Fruit fly (Drosophila melanogaster) whole organism, embryonic: ENCODE results near the gene Cyp4ac3.

ENCODE experiments used
- Blimp-1 ChIP-seq: fragments of 200-800 bp; sonication (Bioruptor generic); optimal IDR thresholded peaks from 3 replicates; lab custom pipeline; 2018; ENCODE audit warnings: missing biosample characterization, missing genetic modification characterization, mild to moderate bottlenecking, moderate library complexity, missing genetic modification reagents
- Bteb2 ChIP-seq: fragments of 200-800 bp; sonication (Bioruptor generic); optimal IDR thresholded peaks from 2 replicates; lab custom pipeline; 2016; ENCODE audit warnings: missing biosample characterization, missing genetic modification characterization
- CG11247 ChIP-seq: fragments of 200-800 bp; sonication (Bioruptor generic); IDR thresholded peaks from 2 replicates; pipeline ENCODE4 v1.3.6; 2022; ENCODE audit warnings: missing biosample characterization, missing genetic modification characterization
- CG11695 ChIP-seq: fragments of 200-800 bp; sonication (Bioruptor generic); IDR thresholded peaks from 3 replicates; pipeline ENCODE4 v1.3.6; 2022; ENCODE audit warnings: missing biosample characterization, missing genetic modification characterization
- CG11696 ChIP-seq: fragments of 200-800 bp; sonication (Bioruptor generic); IDR thresholded peaks from 2 replicates; pipeline ENCODE4 v1.3.6; 2022; ENCODE audit warnings: missing biosample characterization, missing genetic modification characterization
- CG12104 ChIP-seq: fragments of 200-800 bp; sonication (Bioruptor generic); optimal IDR thresholded peaks from 3 replicates; lab custom pipeline; 2016; ENCODE audit warnings: missing biosample characterization, missing genetic modification characterization
- CG15073 ChIP-seq: fragments of 200-800 bp; sonication (Bioruptor generic); optimal IDR thresholded peaks from 2 replicates; lab custom pipeline; 2016; ENCODE audit warnings: missing biosample characterization, missing genetic modification characterization
- CG15479 ChIP-seq: fragments of 200-800 bp; sonication (Bioruptor generic); optimal IDR thresholded peaks from 3 replicates; lab custom pipeline; 2019; ENCODE audit warnings: missing biosample characterization, mild to moderate bottlenecking, missing genetic modification characterization, moderate library complexity
- CG15696 ChIP-seq: fragments of 200-800 bp; sonication (Bioruptor generic); optimal IDR thresholded peaks from 2 replicates; lab custom pipeline; 2019; ENCODE audit warnings: missing biosample characterization, mild to moderate bottlenecking, missing genetic modification characterization, moderate library complexity
- CG1602 ChIP-seq: fragments of 200-800 bp; sonication (Bioruptor generic); optimal IDR thresholded peaks from 3 replicates; lab custom pipeline; 2016; ENCODE audit warnings: missing biosample characterization, missing genetic modification characterization
- CG1603 ChIP-seq: fragments of 200-800 bp; sonication (Bioruptor generic); optimal IDR thresholded peaks from 2 replicates; lab custom pipeline; 2019; ENCODE audit warnings: missing biosample characterization, mild to moderate bottlenecking, missing genetic modification characterization, moderate library complexity
- CG16815 ChIP-seq: fragments of 200-800 bp; sonication (Bioruptor generic); optimal IDR thresholded peaks from 3 replicates; lab custom pipeline; 2017; ENCODE audit warnings: missing biosample characterization, mild to moderate bottlenecking, missing genetic modification characterization
- CG17612 ChIP-seq: fragments of 200-800 bp; sonication (Bioruptor generic); IDR thresholded peaks from 2 replicates; pipeline ENCODE4 v1.3.6; 2022; ENCODE audit warnings: missing biosample characterization, missing genetic modification characterization
- CG1832 ChIP-seq: fragments of 200-800 bp; sonication (Bioruptor generic); optimal IDR thresholded peaks from 2 replicates; lab custom pipeline; 2017; ENCODE audit warnings: missing biosample characterization, mild to moderate bottlenecking, missing genetic modification characterization, inconsistent platforms
- CG30431 ChIP-seq: fragments of 200-800 bp; sonication (Bioruptor generic); optimal IDR thresholded peaks from 2 replicates; lab custom pipeline; 2017; ENCODE audit warnings: missing biosample characterization, missing genetic modification characterization
- CG33557 ChIP-seq: fragments of 200-800 bp; sonication (Bioruptor generic); optimal IDR thresholded peaks from 2 replicates; lab custom pipeline; 2019; ENCODE audit warnings: missing biosample characterization, mild to moderate bottlenecking, missing genetic modification characterization, moderate library complexity
- CG4360 ChIP-seq: fragments of 200-800 bp; sonication (Bioruptor generic); IDR thresholded peaks from 2 replicates; pipeline ENCODE4 v1.3.6; 2022; ENCODE audit warnings: missing biosample characterization, missing genetic modification characterization
- CG6254 ChIP-seq: fragments of 200-800 bp; sonication (Bioruptor generic); optimal IDR thresholded peaks from 3 replicates; lab custom pipeline; 2017; ENCODE audit warnings: mild to moderate bottlenecking, missing biosample characterization, missing genetic modification reagents, missing genetic modification characterization
- CG6683 ChIP-seq: fragments of 200-800 bp; sonication (Bioruptor generic); optimal IDR thresholded peaks from 2 replicates; lab custom pipeline; 2017; ENCODE audit warnings: missing biosample characterization, mild to moderate bottlenecking, missing genetic modification characterization, missing genetic modification reagents
- CG6765 ChIP-seq: fragments of 200-800 bp; sonication (Bioruptor generic); optimal IDR thresholded peaks from 3 replicates; lab custom pipeline; 2017; ENCODE audit warnings: missing biosample characterization, mild to moderate bottlenecking, missing genetic modification characterization
- Chrac-16 ChIP-seq: fragments of 200-800 bp; sonication (Bioruptor generic); optimal IDR thresholded peaks from 3 replicates; lab custom pipeline; 2016; ENCODE audit warnings: missing biosample characterization, missing genetic modification characterization
- CkIIα-i1 ChIP-seq: fragments of 200-800 bp; sonication (Bioruptor generic); IDR thresholded peaks from 2 replicates; pipeline ENCODE4 v1.3.6; 2022; ENCODE audit warnings: missing biosample characterization, missing genetic modification characterization
- CrebB ChIP-seq: fragments of 200-800 bp; sonication (Bioruptor generic); optimal IDR thresholded peaks from 3 replicates; lab custom pipeline; 2018; ENCODE audit warnings: missing biosample characterization, mild to moderate bottlenecking, missing genetic modification characterization
- GATAe ChIP-seq: fragments of 200-800 bp; sonication (Bioruptor generic); conservative IDR thresholded peaks from 2 replicates; pipeline ENCODE4 v1.3.6; 2022; ENCODE audit warnings: missing biosample characterization, missing genetic modification characterization
- HLH54F ChIP-seq: fragments of 200-800 bp; sonication (Bioruptor generic); optimal IDR thresholded peaks from 3 replicates; lab custom pipeline; 2016; ENCODE audit warnings: missing biosample characterization, missing genetic modification characterization
- Hsf ChIP-seq: fragments of 200-800 bp; sonication (Bioruptor generic); optimal IDR thresholded peaks from 3 replicates; lab custom pipeline; 2016; ENCODE audit warnings: missing biosample characterization, missing genetic modification characterization
- NFAT ChIP-seq: fragments of 200-800 bp; sonication (Bioruptor generic); IDR thresholded peaks from 2 replicates; pipeline ENCODE4 v1.3.6; 2022; ENCODE audit warnings: missing biosample characterization, missing genetic modification characterization
- Optix ChIP-seq: fragments of 200-800 bp; sonication (Bioruptor generic); IDR thresholded peaks from 3 replicates; pipeline ENCODE4 v1.3.6; 2022; ENCODE audit warnings: missing biosample characterization, missing genetic modification characterization
- PHDP ChIP-seq: fragments of 200-800 bp; sonication (Bioruptor generic); optimal IDR thresholded peaks from 3 replicates; lab custom pipeline; 2018; ENCODE audit warnings: missing biosample characterization, mild to moderate bottlenecking, missing genetic modification characterization, moderate library complexity
- Ravus ChIP-seq: fragments of 200-800 bp; sonication (Bioruptor generic); IDR thresholded peaks from 2 replicates; pipeline ENCODE4 v1.3.6; 2022; ENCODE audit warnings: missing biosample characterization, missing genetic modification characterization
- Taf1 ChIP-seq: fragments of 200-800 bp; sonication (Bioruptor generic); IDR thresholded peaks from 2 replicates; pipeline ENCODE4 v1.3.6; 2022; ENCODE audit warnings: missing biosample characterization, missing genetic modification characterization
- Tbp ChIP-seq: fragments of >200 bp; optimal IDR thresholded peaks from 2 replicates; lab custom pipeline; 2018; ENCODE audit warnings: missing biosample characterization, missing genetic modification characterization
- Trl ChIP-seq, 3 experiments: fragments of >200 bp in 2 of 3; fragments of 200-800 bp in 1 of 3; sonication (Bioruptor generic) in 1 of 3; optimal IDR thresholded peaks; 2 replicates in 1 of 3; 3 replicates in 2 of 3; lab custom pipeline; 2016 to 2017; ENCODE audit warnings: missing biosample characterization in 1 of 3, missing genetic modification characterization in 1 of 3
- croc ChIP-seq: fragments of 200-800 bp; sonication (Bioruptor generic); conservative IDR thresholded peaks from 3 replicates; pipeline ENCODE4 v1.3.6; 2022; ENCODE audit warnings: missing biosample characterization, missing genetic modification characterization
- gem ChIP-seq: fragments of 200-800 bp; sonication (Bioruptor generic); optimal IDR thresholded peaks from 2 replicates; lab custom pipeline; 2019; ENCODE audit warnings: missing biosample characterization, mild to moderate bottlenecking, missing genetic modification characterization, moderate library complexity
- hbn ChIP-seq: fragments of 200-800 bp; sonication (Bioruptor generic); IDR thresholded peaks from 2 replicates; pipeline ENCODE4 v1.3.6; 2022; ENCODE audit warnings: missing biosample characterization, missing genetic modification characterization; ENCODE audit not compliant: partially characterized antibody
- kni ChIP-seq: fragments of 200-800 bp; sonication (Bioruptor generic); optimal IDR thresholded peaks from 3 replicates; lab custom pipeline; 2017; ENCODE audit warnings: mild to moderate bottlenecking, missing biosample characterization, missing genetic modification reagents, missing genetic modification characterization
- mam ChIP-seq: fragments of 200-800 bp; sonication (Bioruptor generic); optimal IDR thresholded peaks from 3 replicates; lab custom pipeline; 2016; ENCODE audit warnings: missing biosample characterization, missing genetic modification characterization
- nerfin-1 ChIP-seq: fragments of 200-800 bp; sonication (Bioruptor generic); optimal IDR thresholded peaks from 3 replicates; lab custom pipeline; 2019; ENCODE audit warnings: missing biosample characterization, mild to moderate bottlenecking, missing genetic modification characterization, moderate library complexity
- nmo ChIP-seq: fragments of 200-800 bp; sonication (Bioruptor generic); optimal IDR thresholded peaks from 2 replicates; lab custom pipeline; 2018; ENCODE audit warnings: missing biosample characterization, mild to moderate bottlenecking, missing genetic modification characterization, moderate library complexity
- p53 ChIP-seq: fragments of 200-800 bp; sonication (Bioruptor generic); optimal IDR thresholded peaks from 2 replicates; lab custom pipeline; 2016; ENCODE audit warnings: missing biosample characterization, missing genetic modification characterization
- sc ChIP-seq, 3 experiments: fragments of >200 bp in 2 of 3; fragments of 200-800 bp in 1 of 3; sonication (Bioruptor generic) in 1 of 3; optimal IDR thresholded peaks; 2 replicates in 2 of 3; 3 replicates in 1 of 3; lab custom pipeline; 2017; ENCODE audit warnings: mild to moderate bottlenecking in 1 of 3, missing biosample characterization in 1 of 3, missing genetic modification characterization in 1 of 3, missing genetic modification reagents in 1 of 3
- scrt ChIP-seq: fragments of 200-800 bp; sonication (Bioruptor generic); optimal IDR thresholded peaks from 2 replicates; lab custom pipeline; 2018; ENCODE audit warnings: missing biosample characterization, mild to moderate bottlenecking, missing genetic modification characterization, moderate library complexity
- shn ChIP-seq: fragments of 200-800 bp; sonication (Bioruptor generic); optimal IDR thresholded peaks from 3 replicates; lab custom pipeline; 2016; ENCODE audit warnings: missing biosample characterization, missing genetic modification characterization
- sima ChIP-seq: fragments of 200-800 bp; sonication (Bioruptor generic); optimal IDR thresholded peaks from 2 replicates; lab custom pipeline; 2016; ENCODE audit warnings: missing biosample characterization, missing genetic modification characterization
- slbo ChIP-seq: fragments of 200-800 bp; sonication (Bioruptor generic); IDR thresholded peaks from 2 replicates; pipeline ENCODE4 v1.3.6; 2022; ENCODE audit warnings: missing biosample characterization, missing genetic modification characterization
- slou ChIP-seq: fragments of 200-800 bp; sonication (Bioruptor generic); optimal IDR thresholded peaks from 3 replicates; lab custom pipeline; 2016; ENCODE audit warnings: missing biosample characterization, missing genetic modification characterization
- slp2 ChIP-seq: fragments of 200-800 bp; sonication (Bioruptor generic); optimal IDR thresholded peaks from 2 replicates; lab custom pipeline; 2016; ENCODE audit warnings: missing biosample characterization, missing genetic modification characterization
- sna ChIP-seq: fragments of 200-800 bp; sonication (Bioruptor generic); IDR thresholded peaks from 2 replicates; pipeline ENCODE4 v1.3.6; 2022; ENCODE audit warnings: missing biosample characterization, missing genetic modification characterization; ENCODE audit not compliant: partially characterized antibody
- yki ChIP-seq: fragments of >200 bp; optimal IDR thresholded peaks from 3 replicates; lab custom pipeline; 2018

Gene Cyp4ac3

dm6 chr2L:5237899-5238566, 30.3 kb upstream of the Cyp4ac3 start (continued):
- TF ChIP-seq PHDP (tag; lab: Kevin White, UChicago) (peak; percentile 71), gem (tag; lab: Kevin White, UChicago) (peak; percentile 92), nmo (GFP tag; lab: Kevin White, UChicago) (peak; percentile 84), HLH54F (no peak), CG15696 (tag; lab: Kevin White, UChicago) (peak; percentile 80), CG30431 (GFP tag; lab: Kevin White, UChicago) (no peak), hbn (GFP tag; lab: Robert Waterston, UW) (no peak), CG6683 (GFP tag; lab: Kevin White, UChicago) (no peak), slbo (peak; percentile 19; the same call in 1 of the 2 replicates), CG17612 (GFP tag; lab: Robert Waterston, UW) (no peak), Blimp-1 (GFP tag; lab: Kevin White, UChicago) (peak; percentile 84), Ravus (no peak), slou (GFP tag; lab: Kevin White, UChicago) (no peak), Chrac-16 (GFP tag; lab: Kevin White, UChicago) (peak; percentile 40), CG1603 (tag; lab: Kevin White, UChicago) (no peak), NFAT (GFP tag; lab: Robert Waterston, UW) (0 out of 2 replicates have a peak, but pooled peaks have one; percentile 15), CG1832 (GFP tag; lab: Kevin White, UChicago) (no peak), CG11695 (GFP tag; lab: Robert Waterston, UW) (peak; percentile 59; the same call in 2 of the 3 replicates), CkIIα-i1 (GFP tag; lab: Robert Waterston, UW) (no peak), CG11696 (GFP tag; lab: Robert Waterston, UW) (no peak), CG6254 (GFP tag; lab: Kevin White, UChicago) (peak; percentile 69), sc (optimal IDR thresholded peaks at IDR 0.05; lab: Kevin White, UChicago) (no peak), sc (GFP tag; optimal IDR thresholded peaks at IDR 0.05; lab: Kevin White, UChicago) (peak; percentile 17), CG12104 (GFP tag; lab: Kevin White, UChicago) (no peak), CG6765 (GFP tag; lab: Kevin White, UChicago) (no peak), sna (GFP tag; lab: Robert Waterston, UW) (no peak), CG33557 (GFP tag; lab: Kevin White, UChicago) (peak; percentile 84), Trl (optimal IDR thresholded peaks at IDR 0.05; lab: Kevin White, UChicago) (no peak), Trl (GFP tag; optimal IDR thresholded peaks at IDR 0.05; lab: Kevin White, UChicago) (no peak), CG15479 (GFP tag; lab: Kevin White, UChicago) (no peak), croc (GFP tag; lab: Robert Waterston, UW) (peak; percentile 73), Tbp (no peak), CG16815 (peak; percentile 68), scrt (GFP tag; lab: Kevin White, UChicago) (no peak), sima (GFP tag; lab: Kevin White, UChicago) (no peak), kni (GFP tag; lab: Kevin White, UChicago) (no peak), CG4360 (GFP tag; lab: Robert Waterston, UW) (no peak), CG1602 (GFP tag; lab: Kevin White, UChicago) (peak; percentile 54), slp2 (GFP tag; lab: Kevin White, UChicago) (no peak), nerfin-1 (peak; percentile 54), Optix (GFP tag; lab: Robert Waterston, UW) (no peak), Hsf (GFP tag; lab: Kevin White, UChicago) (peak; percentile 15), mam (no peak), Bteb2 (GFP tag; lab: Kevin White, UChicago) (no peak), yki (lab: Kevin White, UChicago) (no peak), GATAe (GFP tag; lab: Robert Waterston, UW) (no peak), CrebB (tag; lab: Kevin White, UChicago) (no peak), CG15073 (GFP tag; lab: Kevin White, UChicago) (no peak), p53 (no peak), shn (GFP tag; lab: Kevin White, UChicago) (no peak), Taf1 (GFP tag; lab: Robert Waterston, UW) (no peak), CG11247 (no peak)
